Fruit fly (Drosophila melanogaster): Measurements from ENCODE around the gene futsch.

Gene futsch

dm6 chrX:1464033-1464432 lies 55.2 kb downstream of the futsch start, which contains the start of gene Ns3:
Gene Ns3, minus strand, starts transcription at chrX:1464220.
- TF ChIP-seq CG17801 (GFP tag; optimal IDR thresholded peaks at IDR 0.05; ENCODE audit: partially characterized antibody), result peak; percentile 27

DNA sequence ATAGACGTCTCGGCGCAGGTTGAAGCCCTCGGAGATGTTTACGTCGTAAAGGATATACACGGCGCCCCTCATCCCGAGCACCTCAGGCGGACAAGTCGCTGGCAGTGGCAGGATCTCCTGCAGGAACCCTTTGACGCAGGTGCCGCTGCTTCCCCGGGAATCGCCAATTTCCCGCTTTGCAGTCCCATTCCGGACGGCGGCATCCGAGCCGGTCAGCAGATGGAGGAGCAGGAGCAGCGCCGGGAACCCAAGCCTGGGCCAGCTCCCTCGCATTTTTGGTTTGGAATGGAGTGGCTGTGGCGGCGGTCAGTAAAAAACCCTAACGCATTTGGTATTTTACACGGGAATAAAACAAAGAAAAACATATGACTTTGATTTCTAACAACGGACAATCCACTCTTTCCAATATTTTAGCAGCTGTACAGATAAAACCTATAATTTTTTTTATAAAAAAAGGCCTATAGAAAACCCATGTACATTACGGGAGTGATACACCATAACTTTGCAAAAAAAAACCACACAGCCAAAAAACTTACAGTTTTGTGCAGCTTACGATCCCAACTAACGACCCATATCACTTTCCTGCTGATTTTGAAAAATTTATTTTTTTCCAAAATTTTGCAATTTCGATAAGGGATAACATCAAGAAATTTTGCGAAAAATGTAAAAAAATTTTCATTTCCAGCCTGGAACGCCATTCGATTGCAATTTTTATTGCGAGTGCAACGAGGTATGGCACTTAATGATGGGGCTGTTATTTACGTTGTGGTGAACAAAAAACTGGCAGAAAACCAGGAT lies 57.0 kb downstream of the futsch start, which contains the start of the genes O-fut2 and CG14777:
TSS of gene O-fut2 (minus strand) at position 290 of the 798 bp plus-strand sequence.
TSS of gene CG14777 (plus strand) at position 428 of the 798 bp plus-strand sequence.
- TF ChIP-seq CG17801 (GFP tag; optimal IDR thresholded peaks at IDR 0.05; ENCODE audit: partially characterized antibody), result no peak

DNA sequence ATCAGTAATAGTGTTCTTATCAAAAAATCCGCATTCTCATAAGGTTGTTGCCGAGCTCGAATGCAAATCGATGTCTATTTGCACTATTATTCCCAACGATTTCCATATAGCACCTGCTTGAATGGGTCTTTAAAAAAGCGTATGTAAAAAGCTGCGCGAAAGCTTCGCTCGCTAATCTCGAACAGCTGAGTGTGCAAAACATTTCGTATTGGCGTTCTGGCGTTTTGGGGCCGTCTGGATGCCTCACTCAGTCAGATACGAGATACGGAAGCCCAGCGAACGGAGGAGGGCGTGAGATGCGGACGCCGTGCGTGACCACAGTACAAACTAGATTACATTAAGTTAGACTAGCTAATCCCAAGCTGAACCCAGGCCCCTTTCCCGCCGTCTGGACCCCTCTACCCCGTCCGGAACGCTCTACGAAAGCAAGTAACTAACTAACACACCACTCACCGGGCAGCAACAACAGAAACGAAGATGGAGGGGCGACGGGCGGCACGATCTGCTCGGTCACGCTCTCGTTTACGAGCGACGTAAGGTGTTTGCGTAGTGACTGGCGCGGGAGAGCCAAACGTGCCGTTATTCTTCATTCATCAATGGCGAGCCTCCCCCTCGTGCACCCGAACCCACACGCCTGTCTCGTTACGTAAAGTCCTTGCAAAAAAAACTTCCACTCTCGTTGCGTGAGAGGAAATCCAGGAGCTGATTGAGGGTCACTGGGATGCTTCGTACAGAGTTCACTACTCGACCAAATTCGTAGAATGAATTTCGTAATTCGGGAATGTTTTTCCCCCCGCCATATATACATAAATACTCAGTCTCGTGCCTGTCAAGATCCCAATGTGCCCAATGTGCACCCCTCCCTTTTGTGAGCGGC lies 57.9 kb downstream of the futsch start:
- no peak for TF ChIP-seq CG17801 (GFP tag; optimal IDR thresholded peaks at IDR 0.05; ENCODE audit: partially characterized antibody)

DNA sequence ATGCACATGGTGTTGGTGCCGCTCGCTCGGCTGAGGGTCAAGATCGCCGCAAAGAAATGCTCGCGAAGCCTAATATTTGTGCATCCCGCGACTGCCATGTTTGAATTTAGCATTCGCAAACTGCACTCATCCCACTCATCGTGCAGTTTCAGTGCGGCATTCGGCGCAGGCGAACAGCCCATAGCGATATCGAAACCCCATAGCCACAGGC lies 58.4 kb downstream of the futsch start, which contains the start of gene CG14778:
TSS of gene CG14778 (plus strand) at position 112 of the 211 bp plus-strand sequence.
- no peak for TF ChIP-seq CG17801 (GFP tag; optimal IDR thresholded peaks at IDR 0.05; ENCODE audit: partially characterized antibody)

dm6 chrX:1469717-1470116 lies 60.8 kb downstream of the futsch start, which contains the start of gene CG32808:
Gene CG32808, minus strand, starts transcription at chrX:1469817.
- no peak for TF ChIP-seq CG17801 (GFP tag; optimal IDR thresholded peaks at IDR 0.05; ENCODE audit: partially characterized antibody)

DNA sequence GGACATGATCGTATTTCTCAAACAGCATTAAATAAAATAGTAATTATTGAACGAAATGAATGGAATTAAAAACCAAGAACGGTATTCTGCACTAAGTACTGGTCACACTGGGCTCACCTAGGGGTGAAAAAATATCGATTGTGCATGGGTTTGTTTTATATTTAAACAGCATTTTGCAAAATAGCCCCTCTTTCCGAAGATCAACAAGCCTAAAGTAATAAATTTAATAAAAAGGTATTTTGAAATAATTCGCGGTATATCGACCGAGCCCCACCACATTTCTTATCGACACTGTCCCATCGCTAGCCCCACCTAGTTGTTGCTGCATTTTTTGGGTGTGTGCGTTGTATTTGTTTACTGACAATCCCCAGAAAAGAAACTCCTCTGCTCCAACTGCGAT lies 61.7 kb downstream of the futsch start, which contains the start of gene pck:
TSS of gene pck (plus strand) at position 105 of the 400 bp plus-strand sequence.
- TF ChIP-seq CG17801 (GFP tag; optimal IDR thresholded peaks at IDR 0.05; ENCODE audit: partially characterized antibody), result peak; percentile 83

DNA sequence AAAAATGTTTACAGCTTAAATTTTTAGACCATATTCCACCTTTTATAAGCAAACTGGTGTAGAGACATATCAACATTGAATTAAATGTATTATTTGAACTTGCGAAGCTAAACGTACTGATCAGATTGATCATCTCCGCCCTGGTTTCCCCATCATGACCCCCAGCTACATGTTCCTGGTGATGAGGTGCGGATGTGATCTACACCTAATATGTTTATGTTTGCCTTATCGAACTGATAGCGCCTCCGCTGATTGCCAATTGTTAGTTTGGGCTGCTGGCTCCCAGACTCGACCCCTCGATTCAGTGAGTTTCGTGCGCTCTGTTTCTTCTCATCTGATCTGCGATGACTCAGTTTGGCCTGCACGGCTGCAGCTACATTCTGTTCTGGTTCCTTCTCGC lies 63.4 kb downstream of the futsch start, which contains the start of gene CG14780:
TSS of gene CG14780 (plus strand) at position 301 of the 400 bp plus-strand sequence.
- TF ChIP-seq CG17801 (GFP tag; optimal IDR thresholded peaks at IDR 0.05; ENCODE audit: partially characterized antibody), result no peak

dm6 chrX:1476436-1476835 lies 67.6 kb downstream of the futsch start:
- TF ChIP-seq CG17801 (GFP tag; optimal IDR thresholded peaks at IDR 0.05; ENCODE audit: partially characterized antibody), result no peak

DNA sequence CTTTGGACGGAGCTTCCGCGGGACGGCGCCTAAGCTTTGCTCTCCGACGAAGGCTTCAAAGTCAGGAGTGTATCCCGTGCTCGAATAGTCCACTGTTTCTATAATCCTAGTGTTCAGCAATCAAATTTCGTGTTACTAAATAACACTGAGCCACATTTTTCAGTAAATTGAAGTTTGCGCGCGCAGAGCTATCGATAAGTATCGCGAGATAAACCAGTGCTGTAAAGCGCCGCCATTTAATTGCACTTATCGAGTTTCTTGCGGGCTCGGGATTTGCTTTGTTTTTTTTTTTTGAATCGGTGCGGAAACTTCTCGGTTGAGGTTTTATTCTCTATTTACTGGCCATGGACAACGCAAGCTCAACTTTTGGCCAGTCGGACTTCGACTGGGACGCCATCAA lies 68.0 kb downstream of the futsch start, which contains the start of the genes Rab27 and mei-38:
TSS of gene Rab27 (minus strand) at position 127 of the 400 bp plus-strand sequence.
TSS of gene mei-38 (plus strand) at position 216 of the 400 bp plus-strand sequence.
- TF ChIP-seq CG17801 (GFP tag; optimal IDR thresholded peaks at IDR 0.05; ENCODE audit: partially characterized antibody), result no peak

DNA sequence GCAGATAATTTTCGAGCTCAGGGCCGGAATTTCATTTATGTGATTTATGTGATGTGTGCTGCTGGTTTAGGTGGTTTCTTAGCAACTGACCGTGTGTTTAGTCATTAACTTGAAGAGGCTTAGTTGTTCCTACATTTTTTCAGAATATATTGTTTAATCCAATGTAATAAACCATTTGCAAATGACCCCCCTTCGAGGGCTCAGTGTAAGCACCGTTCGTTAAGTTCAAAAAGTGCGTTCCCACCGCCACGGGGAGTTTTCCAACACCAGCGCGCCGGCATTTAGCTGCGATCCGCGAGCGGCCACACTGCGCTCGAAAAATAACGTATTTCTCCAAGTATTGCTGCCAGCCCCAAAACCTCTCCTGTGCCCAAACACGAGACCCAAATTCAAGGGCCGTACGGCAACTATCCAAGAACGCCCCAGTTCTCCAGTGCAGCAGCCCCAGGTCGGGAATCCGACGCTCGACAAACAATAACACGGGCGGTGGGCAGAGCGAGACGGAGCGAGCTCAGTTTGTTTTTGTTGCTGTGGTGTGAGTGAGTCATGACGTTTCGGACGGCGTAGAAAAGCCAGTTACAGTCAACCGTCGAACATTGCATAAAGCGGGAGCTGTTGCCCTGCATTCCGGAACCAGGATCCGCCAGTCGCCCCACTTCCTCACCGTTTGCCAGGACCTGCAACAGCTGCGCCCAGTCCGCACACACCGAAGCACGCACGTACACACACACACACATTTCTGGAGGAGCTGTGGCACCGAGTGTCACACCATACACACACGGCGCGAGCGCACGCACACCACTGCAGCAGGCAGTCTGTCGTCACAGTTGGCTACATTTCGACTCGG lies 69.6 kb downstream of the futsch start, which contains the start of gene rush:
TSS of gene rush (plus strand) at position 277 of the 847 bp plus-strand sequence.
- TF ChIP-seq CG17801 (GFP tag; optimal IDR thresholded peaks at IDR 0.05; ENCODE audit: partially characterized antibody), result peak; percentile 37

DNA sequence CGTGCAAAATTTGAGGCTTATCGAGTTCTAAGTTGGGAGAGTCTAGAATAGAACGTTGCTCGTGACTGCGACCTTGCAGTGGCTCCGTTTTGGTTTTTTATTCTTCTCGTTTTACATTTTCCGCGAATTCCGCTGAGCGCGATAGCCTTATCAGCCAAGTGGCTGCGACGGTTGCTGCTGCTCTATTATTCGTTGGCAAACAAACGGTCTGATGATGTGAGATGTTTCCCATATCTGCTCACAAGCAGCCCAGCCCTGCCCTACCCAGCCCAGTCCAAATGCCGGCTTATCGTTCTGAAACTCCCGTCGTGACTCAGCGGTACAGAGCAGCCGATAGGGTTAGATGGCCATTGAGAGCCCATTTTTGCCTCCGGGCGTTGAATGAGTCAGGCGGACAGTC lies 71.6 kb downstream of the futsch start:
- no peak for TF ChIP-seq CG17801 (GFP tag; optimal IDR thresholded peaks at IDR 0.05; ENCODE audit: partially characterized antibody)

- TF ChIP-seq CG17801 (GFP tag; optimal IDR thresholded peaks at IDR 0.05; ENCODE audit: partially characterized antibody), result peak; percentile 86
Measured at dm6 chrX:1482840-1483518, 74.1 kb downstream of the futsch start, which contains the start of the genes sta and inc. Gene sta, minus strand, starts transcription at chrX:1483413. Gene inc, plus strand, starts transcription at chrX:1483479.

Measured in ovary, adult (tissue).